Comparison of ENCODE assay signal across 3 worm cellular contexts in genomic region chrIV:8628262-8628661, ce11.
TF ChIP-seq lines count a peak whose summit lies in the region.

No protein-coding gene starts in this region.

TF ChIP-seq in whole organism, L1 larva, 84 proteins besides CTCF, POLR2A, EP300 and RAD21:
- TF ChIP-seq hpl-2 (GFP tag; optimal IDR thresholded peaks at IDR 0.05; lab: Kevin White, UChicago) (no peak), F16B12.6 (tag; optimal IDR thresholded peaks at IDR 0.05; lab: Kevin White, UChicago) (no peak), lin-14 (GFP tag; optimal IDR thresholded peaks at IDR 0.05; lab: Kevin White, UChicago) (peak; percentile 55), elt-3 (tag; optimal IDR thresholded peaks at IDR 0.05; lab: Kevin White, UChicago) (no peak), fkh-10 (GFP tag; optimal IDR thresholded peaks at IDR 0.05; lab: Kevin White, UChicago) (peak; percentile 58), rnt-1 (tag; optimal IDR thresholded peaks at IDR 0.05; lab: Kevin White, UChicago) (no peak), blmp-1 (tag; optimal IDR thresholded peaks at IDR 0.05; lab: Kevin White, UChicago) (peak; percentile 31)

TF ChIP-seq in whole organism, L3 larva, 47 proteins besides CTCF, POLR2A, EP300 and RAD21:
- no peak for TF ChIP-seq pqm-1 (tag; optimal IDR thresholded peaks at IDR 0.05; lab: Kevin White, UChicago)
- no peak for TF ChIP-seq nhr-77 (tag; optimal IDR thresholded peaks at IDR 0.05; lab: Kevin White, UChicago)
- peak; percentile 49 for TF ChIP-seq nhr-25 (tag; optimal IDR thresholded peaks at IDR 0.05; lab: Kevin White, UChicago)
- no peak for TF ChIP-seq unc-62 (GFP tag; optimal IDR thresholded peaks at IDR 0.05; lab: Kevin White, UChicago)
- TF ChIP-seq fkh-10 (GFP tag; optimal IDR thresholded peaks at IDR 0.05; lab: Kevin White, UChicago), result peak; percentile 46

TF ChIP-seq in whole organism, young adult, 124 proteins besides CTCF, POLR2A, EP300 and RAD21:
- no peak for TF ChIP-seq F55B11.4 (tag; optimal IDR thresholded peaks at IDR 0.05; lab: Kevin White, UChicago; ENCODE audit: borderline replicate concordance, insufficient read depth)
- no peak for TF ChIP-seq let-607 (tag; optimal IDR thresholded peaks at IDR 0.05; lab: Kevin White, UChicago)
- 0 out of 2 replicates have a peak, but pooled peaks have one; percentile 25 for TF ChIP-seq Y53G8AR.9 (GFP tag; conservative IDR thresholded peaks at IDR 0.05; lab: Robert Waterston, UW)
